Worm (Caenorhabditis elegans): ENCODE data around the gene C07G2.5.
A peak's percentile ranks its signal among the peaks of the same experiment; 100 is the strongest.

Gene C07G2.5

DNA sequence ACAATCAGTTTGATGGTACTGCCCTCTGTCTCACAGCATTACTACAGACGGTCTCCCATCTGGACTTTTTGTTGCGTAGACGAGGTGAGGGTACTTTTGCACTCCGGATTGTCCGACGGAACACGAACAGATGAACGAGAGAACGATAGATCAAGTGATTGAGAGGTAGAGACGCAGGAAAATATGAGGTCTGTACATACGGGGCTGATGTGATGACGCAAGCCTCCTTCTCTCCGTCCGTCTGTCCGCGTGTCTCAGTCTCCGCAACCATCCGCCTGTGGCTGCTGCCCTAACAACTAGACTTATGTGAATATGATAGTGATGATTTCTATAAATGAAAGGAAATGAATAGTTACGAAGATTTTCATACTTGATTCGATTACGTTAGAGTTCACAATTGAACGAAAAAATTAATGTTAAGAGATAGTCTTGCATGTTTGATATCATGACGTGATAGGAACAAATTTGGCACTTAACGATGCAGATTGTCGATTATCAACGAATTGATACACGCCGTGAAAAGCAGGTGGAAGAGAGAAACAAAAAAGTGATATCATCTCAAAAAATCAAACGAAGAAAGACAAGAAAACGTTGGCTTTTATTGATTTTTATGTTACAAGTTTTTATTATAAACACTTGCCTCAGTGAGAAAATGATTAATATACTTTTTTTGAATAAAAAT lies 3.9 kb upstream of the C07G2.5 start:
- TF ChIP-seq nhr-80 (tag; optimal IDR thresholded peaks at IDR 0.05) (peak; percentile 61), Y79H2A.3 (GFP tag; conservative IDR thresholded peaks at IDR 0.05) (no peak), egl-18 (GFP tag; IDR thresholded peaks at IDR 0.05) (no peak), mes-4 (tag; optimal IDR thresholded peaks at IDR 0.05) (no peak), F49E8.2 (tag; optimal IDR thresholded peaks at IDR 0.05; ENCODE audit: insufficient read depth) (no peak), nfyb-1 (GFP tag; IDR thresholded peaks at IDR 0.05) (peak; percentile 48; the same call in 1 of the 2 replicates), unc-62 (GFP tag; optimal IDR thresholded peaks at IDR 0.05) (no peak), zfh-2 (GFP tag; conservative IDR thresholded peaks at IDR 0.05) (0 out of 2 replicates have a peak, but pooled peaks have one; percentile 40), K12H6.12 (tag; optimal IDR thresholded peaks at IDR 0.05) (no peak), atf-7 (tag; optimal IDR thresholded peaks at IDR 0.05) (peak; percentile 94)

DNA sequence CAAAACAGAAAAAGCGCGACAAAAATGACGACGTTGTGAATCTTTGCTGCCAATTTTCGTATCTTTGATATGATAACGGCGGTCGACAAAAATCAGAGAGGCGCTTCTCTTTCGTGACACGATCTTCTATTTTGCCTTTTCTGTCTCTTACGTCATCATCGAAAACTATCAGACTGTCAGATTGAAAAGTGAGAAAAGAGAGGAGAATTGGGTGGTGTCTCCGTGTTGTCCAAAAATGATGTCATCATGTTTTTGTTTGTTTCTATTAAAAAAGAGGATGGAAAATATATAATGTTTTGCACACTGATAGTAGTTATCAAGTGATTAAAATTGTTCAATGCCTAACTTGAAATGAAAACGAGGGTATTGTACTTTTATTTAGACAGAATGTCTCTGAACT lies 2.8 kb downstream of the C07G2.5 start:
- no peak for TF ChIP-seq ceh-58 (GFP tag; IDR thresholded peaks at IDR 0.05)
- TF ChIP-seq dox-1 (GFP tag; IDR thresholded peaks at IDR 0.05), result peak; percentile 39; the same call in 1 of the 2 replicates
- TF ChIP-seq F57C9.4 (tag; optimal IDR thresholded peaks at IDR 0.05), result no peak
- TF ChIP-seq snpc-1.1 (tag; optimal IDR thresholded peaks at IDR 0.05; ENCODE audit: insufficient read depth), result no peak
- peak; percentile 63 for TF ChIP-seq ZK185.1 (tag; optimal IDR thresholded peaks at IDR 0.05; ENCODE audit: poor library complexity, severe bottlenecking)
- no peak for TF ChIP-seq efl-1 (GFP tag; optimal IDR thresholded peaks at IDR 0.05)
- no peak for TF ChIP-seq hlh-26 (GFP tag; conservative IDR thresholded peaks at IDR 0.05)
- peak; percentile 36 for TF ChIP-seq lin-40 (tag; optimal IDR thresholded peaks at IDR 0.05)
- TF ChIP-seq nfyb-1 (GFP tag; IDR thresholded peaks at IDR 0.05), result peak; percentile 82
- TF ChIP-seq pbrm-1 (GFP tag; IDR thresholded peaks at IDR 0.05), result 0 out of 2 replicates have a peak, but pooled peaks have one; percentile 13
- TF ChIP-seq lir-1 (GFP tag; conservative IDR thresholded peaks at IDR 0.05), result no peak
- no peak for TF ChIP-seq snpc-4 (GFP tag; optimal IDR thresholded peaks at IDR 0.05)
- TF ChIP-seq snpc-4 (tag; optimal IDR thresholded peaks at IDR 0.05), result peak in 1 of 4 experiments; percentile 7
- no peak for TF ChIP-seq T07F8.4 (tag; optimal IDR thresholded peaks at IDR 0.05)
- no peak for TF ChIP-seq F39B2.1 (GFP tag; IDR thresholded peaks at IDR 0.05)
- TF ChIP-seq C06A6.2 (GFP tag; conservative IDR thresholded peaks at IDR 0.05), result no peak
- TF ChIP-seq let-607 (tag; optimal IDR thresholded peaks at IDR 0.05), result peak; percentile 33 to 35
- no peak for TF ChIP-seq dpl-1 (GFP tag; optimal IDR thresholded peaks at IDR 0.05)
- TF ChIP-seq egl-44 (GFP tag; IDR thresholded peaks at IDR 0.05), result 0 out of 2 replicates have a peak, but pooled peaks have one; percentile 31
- TF ChIP-seq Y56A3A.18 (GFP tag; IDR thresholded peaks at IDR 0.05), result 0 out of 2 replicates have a peak, but pooled peaks have one; percentile 56
- TF ChIP-seq let-526 (GFP tag; IDR thresholded peaks at IDR 0.05), result 0 out of 2 replicates have a peak, but pooled peaks have one; percentile 20
- peak; percentile 53 for TF ChIP-seq nhr-90 (tag; optimal IDR thresholded peaks at IDR 0.05)
- TF ChIP-seq snpc-3.4 (tag; optimal IDR thresholded peaks at IDR 0.05), result no peak
- no peak for TF ChIP-seq ceh-27 (GFP tag; optimal IDR thresholded peaks at IDR 0.05)
- peak; percentile 39 for TF ChIP-seq attf-5 (GFP tag; optimal IDR thresholded peaks at IDR 0.05)
- TF ChIP-seq nfya-2 (GFP tag; IDR thresholded peaks at IDR 0.05), result no peak
- TF ChIP-seq chd-7 (tag; optimal IDR thresholded peaks at IDR 0.05), result peak; percentile 19
- no peak for TF ChIP-seq repo-1 (tag; optimal IDR thresholded peaks at IDR 0.05)
- TF ChIP-seq madf-8 (GFP tag; conservative IDR thresholded peaks at IDR 0.05), result no peak
- no peak for TF ChIP-seq cebp-1 (GFP tag; IDR thresholded peaks at IDR 0.05)
- TF ChIP-seq cebp-1 (tag; optimal IDR thresholded peaks at IDR 0.05), result peak; percentile 44
- no peak for TF ChIP-seq sea-2 (GFP tag; IDR thresholded peaks at IDR 0.05)
- TF ChIP-seq dpff-1 (tag; optimal IDR thresholded peaks at IDR 0.05), result no peak
- TF ChIP-seq bed-1 (GFP tag; IDR thresholded peaks at IDR 0.05), result no peak
- TF ChIP-seq unc-130 (GFP tag; optimal IDR thresholded peaks at IDR 0.05), result no peak
- TF ChIP-seq B0336.3 (GFP tag; IDR thresholded peaks at IDR 0.05), result peak; percentile 68
- peak; percentile 98 for TF ChIP-seq atf-7 (tag; optimal IDR thresholded peaks at IDR 0.05)
- peak; percentile 87 for TF ChIP-seq unc-62 (GFP tag; optimal IDR thresholded peaks at IDR 0.05)
- peak; percentile 69 for TF ChIP-seq ztf-22 (GFP tag; optimal IDR thresholded peaks at IDR 0.05)
